Fruit fly (Drosophila melanogaster) whole organism, embryonic: ENCODE results near the gene Cpsf5.
A peak's percentile ranks its signal among the peaks of the same experiment; 100 is the strongest.

Experiments
- Adf1 ChIP-seq: fragments of 200-800 bp; sonication (Bioruptor generic); IDR thresholded peaks from 2 replicates; pipeline ENCODE4 v1.3.6; 2022; ENCODE audit warnings: missing biosample characterization, missing genetic modification characterization
- CG10366 ChIP-seq: fragments of 200-800 bp; sonication (Bioruptor generic); IDR thresholded peaks from 2 replicates; pipeline ENCODE4 v1.3.6; 2022; ENCODE audit warnings: missing biosample characterization, missing genetic modification characterization
- CG10462 ChIP-seq: fragments of 200-800 bp; sonication (Bioruptor generic); optimal IDR thresholded peaks from 2 replicates; lab custom pipeline; 2016; ENCODE audit warnings: missing biosample characterization, missing genetic modification characterization
- CG10654 ChIP-seq: fragments of 200-800 bp; sonication (Bioruptor generic); optimal IDR thresholded peaks from 2 replicates; lab custom pipeline; 2016; ENCODE audit warnings: missing biosample characterization, missing genetic modification characterization
- CG11398 ChIP-seq: fragments of 200-800 bp; sonication (Bioruptor generic); optimal IDR thresholded peaks from 2 replicates; lab custom pipeline; 2016; ENCODE audit warnings: missing biosample characterization, missing genetic modification characterization
- CG16779 ChIP-seq: fragments of 200-800 bp; sonication (Bioruptor generic); IDR thresholded peaks from 2 replicates; pipeline ENCODE4 v1.3.6; 2022; ENCODE audit warnings: missing biosample characterization, missing genetic modification characterization
- CG16813 ChIP-seq: fragments of 200-800 bp; sonication (Bioruptor generic); IDR thresholded peaks from 3 replicates; pipeline ENCODE4 v1.3.6; 2022; ENCODE audit warnings: missing biosample characterization, missing genetic modification characterization; ENCODE audit not compliant: partially characterized antibody
- CG17186 ChIP-seq: fragments of 200-800 bp; sonication (Bioruptor generic); optimal IDR thresholded peaks from 3 replicates; lab custom pipeline; 2017; ENCODE audit warnings: missing biosample characterization, missing genetic modification reagents, missing genetic modification characterization
- CG17385 ChIP-seq: fragments of 200-800 bp; sonication (Bioruptor generic); optimal IDR thresholded peaks from 3 replicates; lab custom pipeline; 2018; ENCODE audit warnings: missing biosample characterization, mild to moderate bottlenecking, missing genetic modification characterization
- CG17802 ChIP-seq: fragments of 200-800 bp; sonication (Bioruptor generic); optimal IDR thresholded peaks from 2 replicates; lab custom pipeline; 2018; ENCODE audit warnings: missing biosample characterization, mild to moderate bottlenecking, missing genetic modification characterization, moderate library complexity
- CG3407 ChIP-seq: fragments of 200-800 bp; sonication (Bioruptor generic); optimal IDR thresholded peaks from 2 replicates; lab custom pipeline; 2018; ENCODE audit warnings: missing biosample characterization, mild to moderate bottlenecking, missing genetic modification characterization
- CG42726 ChIP-seq: fragments of 200-800 bp; sonication (Bioruptor generic); IDR thresholded peaks from 2 replicates; pipeline ENCODE4 v1.3.6; 2022; ENCODE audit warnings: missing biosample characterization, missing genetic modification characterization; ENCODE audit not compliant: partially characterized antibody
- CG4707 ChIP-seq: fragments of 200-800 bp; sonication (Bioruptor generic); optimal IDR thresholded peaks from 2 replicates; lab custom pipeline; 2018; ENCODE audit warnings: missing biosample characterization, mild to moderate bottlenecking, missing genetic modification characterization, moderate library complexity
- CG4730 ChIP-seq: fragments of 200-800 bp; sonication (Bioruptor generic); IDR thresholded peaks from 2 replicates; pipeline ENCODE4 v1.3.6; 2022; ENCODE audit warnings: missing biosample characterization, missing genetic modification characterization
- CG7928 ChIP-seq: fragments of 200-800 bp; sonication (Bioruptor generic); optimal IDR thresholded peaks from 2 replicates; lab custom pipeline; 2017; ENCODE audit warnings: missing biosample characterization, mild to moderate bottlenecking, missing genetic modification characterization
- CG8281 ChIP-seq: fragments of 200-800 bp; sonication (Bioruptor generic); optimal IDR thresholded peaks from 2 replicates; lab custom pipeline; 2018; ENCODE audit warnings: missing biosample characterization, mild to moderate bottlenecking, missing genetic modification characterization, moderate library complexity
- CG8290 ChIP-seq, 3 experiments: fragments of 200-800 bp; sonication (Bioruptor generic); optimal IDR thresholded peaks; 2 replicates each; lab custom pipeline; 2016 to 2019; ENCODE audit warnings: missing biosample characterization in 3 of 3, missing genetic modification characterization in 3 of 3, mild to moderate bottlenecking in 2 of 3, moderate library complexity in 1 of 3
- CG8359 ChIP-seq: fragments of 200-800 bp; sonication (Bioruptor generic); optimal IDR thresholded peaks from 2 replicates; lab custom pipeline; 2017; ENCODE audit warnings: missing biosample characterization, mild to moderate bottlenecking, missing genetic modification characterization, borderline replicate concordance
- CoRest ChIP-seq: fragments of 200-800 bp; sonication (Bioruptor generic); optimal IDR thresholded peaks from 3 replicates; lab custom pipeline; 2018; ENCODE audit warnings: missing biosample characterization, mild to moderate bottlenecking, missing genetic modification characterization, moderate library complexity
- Dip3 ChIP-seq: fragments of 200-800 bp; sonication (Bioruptor generic); optimal IDR thresholded peaks from 3 replicates; lab custom pipeline; 2016; ENCODE audit warnings: missing biosample characterization, missing genetic modification characterization
- Drgx ChIP-seq: fragments of 200-800 bp; sonication (Bioruptor generic); IDR thresholded peaks from 2 replicates; pipeline ENCODE4 v1.3.6; 2022; ENCODE audit warnings: missing biosample characterization, missing genetic modification characterization
- E2f1 ChIP-seq: fragments of 200-800 bp; sonication (Bioruptor generic); IDR thresholded peaks from 2 replicates; pipeline ENCODE4 v1.3.6; 2022; ENCODE audit warnings: missing biosample characterization, missing genetic modification characterization
- Elba2 ChIP-seq: fragments of 200-800 bp; sonication (Bioruptor generic); optimal IDR thresholded peaks from 3 replicates; lab custom pipeline; 2016; ENCODE audit warnings: missing biosample characterization, missing genetic modification characterization
- H2.0 ChIP-seq: fragments of 200-800 bp; sonication (Bioruptor generic); IDR thresholded peaks from 2 replicates; pipeline ENCODE4 v1.3.6; 2022; ENCODE audit warnings: missing biosample characterization, missing genetic modification characterization
- HHEX ChIP-seq: fragments of 200-800 bp; sonication (Bioruptor generic); optimal IDR thresholded peaks from 3 replicates; lab custom pipeline; 2017; ENCODE audit warnings: missing biosample characterization, mild to moderate bottlenecking, missing genetic modification characterization, missing genetic modification reagents
- HLHmδ ChIP-seq: fragments of 200-800 bp; sonication (Bioruptor generic); optimal IDR thresholded peaks from 2 replicates; lab custom pipeline; 2018; ENCODE audit warnings: missing biosample characterization, mild to moderate bottlenecking, missing genetic modification characterization, moderate library complexity
- Kr ChIP-seq: fragments of 200-800 bp; sonication (Bioruptor generic); optimal IDR thresholded peaks from 2 replicates; lab custom pipeline; 2017; ENCODE audit warnings: missing biosample characterization, mild to moderate bottlenecking, missing genetic modification characterization
- NfI ChIP-seq: fragments of 200-800 bp; sonication (Bioruptor generic); optimal IDR thresholded peaks from 3 replicates; lab custom pipeline; 2018; ENCODE audit warnings: missing biosample characterization, mild to moderate bottlenecking, missing genetic modification characterization, moderate library complexity
- Opbp ChIP-seq: fragments of 200-800 bp; sonication (Bioruptor generic); IDR thresholded peaks from 3 replicates; pipeline ENCODE4 v1.3.6; 2022; ENCODE audit warnings: missing biosample characterization, missing genetic modification characterization; ENCODE audit not compliant: partially characterized antibody
- Rfx ChIP-seq: fragments of 200-800 bp; sonication (Bioruptor generic); IDR thresholded peaks from 2 replicates; pipeline ENCODE4 v1.3.6; 2022; ENCODE audit warnings: missing biosample characterization, missing genetic modification characterization
- TFAM ChIP-seq: fragments of 200-800 bp; sonication (Bioruptor generic); optimal IDR thresholded peaks from 2 replicates; lab custom pipeline; 2017; ENCODE audit warnings: missing biosample characterization, missing genetic modification characterization, inconsistent platforms
- Tbp ChIP-seq: fragments of >200 bp; optimal IDR thresholded peaks from 2 replicates; lab custom pipeline; 2018; ENCODE audit warnings: missing biosample characterization, missing genetic modification characterization
- Usf ChIP-seq: fragments of 200-800 bp; sonication (Bioruptor generic); optimal IDR thresholded peaks from 2 replicates; lab custom pipeline; 2017; ENCODE audit warnings: missing genotype, missing biosample characterization, missing genetic modification characterization
- chn ChIP-seq: fragments of 200-800 bp; sonication (Bioruptor generic); optimal IDR thresholded peaks from 2 replicates; lab custom pipeline; 2016; ENCODE audit warnings: missing biosample characterization, missing genetic modification characterization
- cwo ChIP-seq: fragments of 200-800 bp; sonication (Bioruptor generic); optimal IDR thresholded peaks from 3 replicates; lab custom pipeline; 2017; ENCODE audit warnings: missing biosample characterization, missing genetic modification characterization, mild to moderate bottlenecking, moderate library complexity, missing genetic modification reagents
- danr ChIP-seq: fragments of 200-800 bp; sonication (Bioruptor generic); IDR thresholded peaks from 2 replicates; pipeline ENCODE4 v1.3.6; 2022; ENCODE audit warnings: missing biosample characterization, missing genetic modification characterization
- dati ChIP-seq: fragments of 200-800 bp; sonication (Bioruptor generic); IDR thresholded peaks from 2 replicates; pipeline ENCODE4 v1.3.6; 2022; ENCODE audit warnings: missing biosample characterization, missing genetic modification characterization
- dpn ChIP-seq, 2 experiments: fragments of 200-800 bp; sonication (Bioruptor generic); optimal IDR thresholded peaks; 3 replicates each; lab custom pipeline; 2016; ENCODE audit warnings: missing biosample characterization in 2 of 2, missing genetic modification characterization in 2 of 2
- fd96Cb ChIP-seq: fragments of 200-800 bp; sonication (Bioruptor generic); optimal IDR thresholded peaks from 2 replicates; lab custom pipeline; 2018; ENCODE audit warnings: missing biosample characterization, mild to moderate bottlenecking, missing genetic modification characterization, moderate library complexity
- gfzf ChIP-seq: fragments of 200-800 bp; sonication (Bioruptor generic); optimal IDR thresholded peaks from 2 replicates; lab custom pipeline; 2016; ENCODE audit warnings: missing biosample characterization, mild to moderate bottlenecking, missing genetic modification characterization, moderate library complexity
- h ChIP-seq: fragments of >200 bp; optimal IDR thresholded peaks from 2 replicates; lab custom pipeline; 2017
- kni ChIP-seq: fragments of 200-800 bp; sonication (Bioruptor generic); optimal IDR thresholded peaks from 3 replicates; lab custom pipeline; 2017; ENCODE audit warnings: mild to moderate bottlenecking, missing biosample characterization, missing genetic modification reagents, missing genetic modification characterization
- oc ChIP-seq: fragments of 200-800 bp; sonication (Bioruptor generic); optimal IDR thresholded peaks from 2 replicates; lab custom pipeline; 2018; ENCODE audit warnings: missing biosample characterization, mild to moderate bottlenecking, missing genetic modification characterization, moderate library complexity
- row ChIP-seq: fragments of 200-800 bp; sonication (Bioruptor generic); IDR thresholded peaks from 3 replicates; pipeline ENCODE4 v1.3.6; 2022; ENCODE audit warnings: missing biosample characterization, missing genetic modification characterization
- schlank ChIP-seq: fragments of 200-800 bp; sonication (Bioruptor generic); optimal IDR thresholded peaks from 2 replicates; lab custom pipeline; 2018; ENCODE audit warnings: missing biosample characterization, mild to moderate bottlenecking, missing genetic modification characterization
- slp2 ChIP-seq: fragments of 200-800 bp; sonication (Bioruptor generic); optimal IDR thresholded peaks from 2 replicates; lab custom pipeline; 2016; ENCODE audit warnings: missing biosample characterization, missing genetic modification characterization
- stwl ChIP-seq: fragments of 200-800 bp; sonication (Bioruptor generic); optimal IDR thresholded peaks from 3 replicates; lab custom pipeline; 2018; ENCODE audit warnings: missing biosample characterization, mild to moderate bottlenecking, missing genetic modification characterization, moderate library complexity
- trem ChIP-seq: fragments of 200-800 bp; optimal IDR thresholded peaks from 3 replicates; lab custom pipeline; 2019; ENCODE audit warnings: missing biosample characterization, mild to moderate bottlenecking, missing genetic modification characterization, moderate library complexity
- vfl ChIP-seq: fragments of 200-800 bp; sonication (Bioruptor generic); optimal IDR thresholded peaks from 2 replicates; lab custom pipeline; 2016; ENCODE audit warnings: missing biosample characterization, missing genetic modification characterization

The Cpsf5 gene

dm6 chr3L:9399013-9399750 lies 11.7 kb upstream of the Cpsf5 start, which contains the start of gene CG4080 (continued):
- TF ChIP-seq CG8359 (GFP tag; lab: Kevin White, UChicago), result no peak
- TF ChIP-seq CG16813, result peak; percentile 77
- TF ChIP-seq stwl (tag; lab: Kevin White, UChicago), result peak; percentile 86
- TF ChIP-seq CG16779 (GFP tag; lab: Robert Waterston, UW), result no peak
- no peak for TF ChIP-seq schlank (tag; lab: Kevin White, UChicago)
- no peak for TF ChIP-seq Rfx (GFP tag; lab: Robert Waterston, UW)
- TF ChIP-seq oc (tag; lab: Kevin White, UChicago), result no peak
- peak; percentile 8 for TF ChIP-seq CG17385 (GFP tag; lab: Kevin White, UChicago)
- TF ChIP-seq vfl (GFP tag; lab: Kevin White, UChicago), result no peak
- TF ChIP-seq slp2 (GFP tag; lab: Kevin White, UChicago), result no peak
- peak; percentile 55 for TF ChIP-seq CoRest
- peak; percentile 25; the same call in 1 of the 2 replicates for TF ChIP-seq E2f1
- TF ChIP-seq CG10366 (GFP tag; lab: Robert Waterston, UW), result no peak
- TF ChIP-seq gfzf (GFP tag; lab: Kevin White, UChicago), result peak; percentile 90
- no peak for TF ChIP-seq CG11398 (GFP tag; lab: Kevin White, UChicago)
- peak; percentile 23 for TF ChIP-seq NfI
- no peak for TF ChIP-seq dati (GFP tag; lab: Robert Waterston, UW)
- no peak for TF ChIP-seq Elba2 (GFP tag; lab: Kevin White, UChicago)
- no peak for TF ChIP-seq CG7928 (GFP tag; lab: Kevin White, UChicago)
- no peak for TF ChIP-seq TFAM (GFP tag; lab: Kevin White, UChicago)
- no peak for TF ChIP-seq CG17802 (tag; lab: Kevin White, UChicago)
- TF ChIP-seq Dip3 (GFP tag; lab: Kevin White, UChicago), result peak; percentile 23
- peak; percentile 32 for TF ChIP-seq chn (GFP tag; lab: Kevin White, UChicago)
- TF ChIP-seq Adf1 (GFP tag; lab: Robert Waterston, UW), result no peak
- TF ChIP-seq H2.0, result no peak
- TF ChIP-seq CG42726 (GFP tag; lab: Robert Waterston, UW), result no peak
- no peak for TF ChIP-seq HHEX
- TF ChIP-seq fd96Cb (tag; lab: Kevin White, UChicago), result no peak
- TF ChIP-seq CG8290 (GFP tag; optimal IDR thresholded peaks at IDR 0.05; lab: Kevin White, UChicago), result peak; percentile 22
- peak; percentile 32 to 36 for TF ChIP-seq CG8290 (tag; optimal IDR thresholded peaks at IDR 0.05; lab: Kevin White, UChicago)
- peak; percentile 61 for TF ChIP-seq trem (tag; lab: Kevin White, UChicago)
- TF ChIP-seq CG10654 (GFP tag; lab: Kevin White, UChicago), result no peak
- no peak for TF ChIP-seq CG3407 (GFP tag; lab: Kevin White, UChicago)
- TF ChIP-seq CG8281, result no peak
- TF ChIP-seq Kr, result no peak
- TF ChIP-seq cwo, result no peak
- TF ChIP-seq CG17186, result no peak
- TF ChIP-seq CG4730 (GFP tag; lab: Robert Waterston, UW), result no peak
- no peak for TF ChIP-seq danr (GFP tag; lab: Robert Waterston, UW)
- no peak for TF ChIP-seq Tbp
- TF ChIP-seq dpn (GFP tag; optimal IDR thresholded peaks at IDR 0.05; lab: Kevin White, UChicago), result no peak
- peak; percentile 65; the same call in 1 of the 3 replicates for TF ChIP-seq Opbp (GFP tag; lab: Robert Waterston, UW)
- no peak for TF ChIP-seq Usf (GFP tag; lab: Kevin White, UChicago)
- no peak for TF ChIP-seq CG10462 (GFP tag; lab: Kevin White, UChicago)
- TF ChIP-seq CG4707 (GFP tag; lab: Kevin White, UChicago), result no peak
- TF ChIP-seq Drgx (GFP tag; lab: Robert Waterston, UW), result no peak
- TF ChIP-seq kni (GFP tag; lab: Kevin White, UChicago), result no peak
- no peak for TF ChIP-seq HLHmδ (GFP tag; lab: Kevin White, UChicago)
- TF ChIP-seq h (lab: Kevin White, UChicago), result no peak
- peak; percentile 70 for TF ChIP-seq row (GFP tag; lab: Robert Waterston, UW)
